Worm (Caenorhabditis elegans): ENCODE results near the gene T28F3.5.

The T28F3.5 gene

ce11 chrIV:17320445-17320844, 25.9 kb downstream of the T28F3.5 start, which contains the start of gene C49C3.4:
Gene C49C3.4, plus strand, starts transcription at chrIV:17320795.
- TF ChIP-seq pqm-1 (tag; optimal IDR thresholded peaks at IDR 0.05) (peak; percentile 20), elt-2 (tag; optimal IDR thresholded peaks at IDR 0.05) (peak; percentile 70), lsy-12 (tag; optimal IDR thresholded peaks at IDR 0.05) (no peak)

- TF ChIP-seq elt-2 (tag; optimal IDR thresholded peaks at IDR 0.05) (peak; percentile 13), R02D3.7 (tag; optimal IDR thresholded peaks at IDR 0.05) (no peak), sea-2 (GFP tag; optimal IDR thresholded peaks at IDR 0.05) (peak; percentile 4), ztf-4 (tag; optimal IDR thresholded peaks at IDR 0.05) (no peak), ama-1 (optimal IDR thresholded peaks at IDR 0.05) (peak; percentile 45), snpc-4 (tag; optimal IDR thresholded peaks at IDR 0.05) (no peak), hmg-11 (tag; optimal IDR thresholded peaks at IDR 0.05) (peak; percentile 36), ceh-28 (tag; optimal IDR thresholded peaks at IDR 0.05) (peak; percentile 25), pha-4 (tag; optimal IDR thresholded peaks at IDR 0.05) (peak; percentile 17)
These were observed 34.2 kb downstream of the T28F3.5 start, which contains the start of gene ceh-88 for ce11 chrIV:17328834-17329233. Gene ceh-88, plus strand, starts transcription at chrIV:17329188.

ce11 chrIV:17331100-17331577, 36.5 kb downstream of the T28F3.5 start, which contains the start of gene C49C3.6:
Gene C49C3.6, plus strand, starts transcription at chrIV:17331527.
- TF ChIP-seq nhr-23 (tag; optimal IDR thresholded peaks at IDR 0.05): no peak
- peak; percentile 49 for TF ChIP-seq lin-15B (tag; optimal IDR thresholded peaks at IDR 0.05)
- peak; percentile 56 for TF ChIP-seq hmg-11 (tag; optimal IDR thresholded peaks at IDR 0.05)
- TF ChIP-seq nfya-1 (tag; optimal IDR thresholded peaks at IDR 0.05; ENCODE audit: insufficient read depth): peak; percentile 49
- peak; percentile 33 for TF ChIP-seq pha-4 (tag; optimal IDR thresholded peaks at IDR 0.05)

- TF ChIP-seq jun-1 (tag; optimal IDR thresholded peaks at IDR 0.05): no peak
These were observed 37.7 kb downstream of the T28F3.5 start, which contains the start of gene C49C3.7 for ce11 chrIV:17332261-17332660. Gene C49C3.7, plus strand, starts transcription at chrIV:17332561.

ce11 chrIV:17333542-17334281, 39.1 kb downstream of the T28F3.5 start, which contains the start of gene C49C3.15:
Gene C49C3.15, plus strand, starts transcription at chrIV:17334231.
- TF ChIP-seq fkh-2 (tag; optimal IDR thresholded peaks at IDR 0.05) (no peak), ztf-11 (tag; optimal IDR thresholded peaks at IDR 0.05) (no peak), R02D3.7 (tag; optimal IDR thresholded peaks at IDR 0.05) (no peak), nhr-77 (tag; optimal IDR thresholded peaks at IDR 0.05) (no peak), ama-1 (optimal IDR thresholded peaks at IDR 0.05) (no peak), mml-1 (tag; optimal IDR thresholded peaks at IDR 0.05) (no peak), unc-39 (tag; optimal IDR thresholded peaks at IDR 0.05) (no peak), ceh-82 (tag; optimal IDR thresholded peaks at IDR 0.05) (no peak), pha-4 (tag; optimal IDR thresholded peaks at IDR 0.05) (peak; percentile 40), ceh-9 (tag; optimal IDR thresholded peaks at IDR 0.05) (no peak), sea-2 (GFP tag; optimal IDR thresholded peaks at IDR 0.05) (no peak), elt-2 (tag; optimal IDR thresholded peaks at IDR 0.05) (peak; percentile 36), ceh-28 (tag; optimal IDR thresholded peaks at IDR 0.05) (no peak), egl-5 (tag; optimal IDR thresholded peaks at IDR 0.05) (no peak), nhr-12 (tag; optimal IDR thresholded peaks at IDR 0.05) (no peak), mdl-1 (tag; optimal IDR thresholded peaks at IDR 0.05) (no peak), egl-27 (tag; optimal IDR thresholded peaks at IDR 0.05) (no peak), nhr-76 (tag; optimal IDR thresholded peaks at IDR 0.05) (no peak), ZK546.5 (tag; optimal IDR thresholded peaks at IDR 0.05) (no peak), ceh-16 (tag; optimal IDR thresholded peaks at IDR 0.05) (no peak), unc-62 (GFP tag; optimal IDR thresholded peaks at IDR 0.05) (no peak), nhr-25 (tag; optimal IDR thresholded peaks at IDR 0.05) (no peak), eor-1 (tag; optimal IDR thresholded peaks at IDR 0.05) (no peak), pqm-1 (tag; optimal IDR thresholded peaks at IDR 0.05) (no peak), zag-1 (tag; optimal IDR thresholded peaks at IDR 0.05) (no peak), daf-12 (tag; optimal IDR thresholded peaks at IDR 0.05) (no peak), tbx-2 (tag; optimal IDR thresholded peaks at IDR 0.05) (no peak), elt-3 (tag; optimal IDR thresholded peaks at IDR 0.05) (no peak), ztf-4 (tag; optimal IDR thresholded peaks at IDR 0.05) (no peak), hmg-11 (tag; optimal IDR thresholded peaks at IDR 0.05) (peak; percentile 45), lsy-12 (tag; optimal IDR thresholded peaks at IDR 0.05) (no peak), nhr-11 (tag; optimal IDR thresholded peaks at IDR 0.05) (no peak), fkh-10 (GFP tag; optimal IDR thresholded peaks at IDR 0.05) (no peak), lin-39 (tag; optimal IDR thresholded peaks at IDR 0.05) (peak; percentile 12), aly-2 (tag; optimal IDR thresholded peaks at IDR 0.05) (no peak), jun-1 (tag; optimal IDR thresholded peaks at IDR 0.05) (no peak), nhr-23 (tag; optimal IDR thresholded peaks at IDR 0.05) (peak; percentile 17), nhr-237 (tag; optimal IDR thresholded peaks at IDR 0.05) (no peak), skn-1 (tag; optimal IDR thresholded peaks at IDR 0.05) (no peak)
